Worm (Caenorhabditis elegans): ENCODE measurements around the gene lgc-9.

DNA sequence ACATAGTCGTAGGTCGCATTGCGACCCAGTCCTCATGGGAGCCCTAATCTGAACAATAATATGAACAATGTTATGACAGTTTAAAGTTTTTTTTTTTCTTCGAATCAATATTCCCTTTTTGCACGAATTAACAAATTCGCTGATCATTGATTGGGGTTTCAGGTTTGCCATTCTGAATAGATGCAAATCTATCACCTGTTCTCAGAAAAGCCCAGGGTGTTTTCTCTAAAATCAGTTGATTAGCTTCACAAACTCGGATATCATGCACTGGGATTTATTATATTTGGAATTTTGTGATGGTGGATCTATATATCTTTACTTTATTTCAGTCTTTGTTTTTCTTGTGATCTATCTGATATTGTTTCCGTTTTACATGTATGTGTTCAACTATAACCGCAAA, 37.9 kb downstream of the lgc-9 start, which contains the start of gene srz-23:
- TF ChIP-seq pqm-1 (tag; optimal IDR thresholded peaks at IDR 0.05), result no peak
- no peak for TF ChIP-seq ama-1 (optimal IDR thresholded peaks at IDR 0.05)
- TF ChIP-seq lin-39 (tag; optimal IDR thresholded peaks at IDR 0.05), result no peak

Measured in whole organism, L4 larva.